Worm (Caenorhabditis elegans) whole organism, L1 larva: ENCODE data around the gene K02F6.3.
"Not testable (repeated sequence)": the region's sequence is repeated elsewhere in the genome, so short reads cannot be mapped to it uniquely, and the experiment has no call there.

Experiments
- C04F5.9 ChIP-seq: sonication (generic microtip); optimal IDR thresholded peaks from 2 replicates; lab custom pipeline; 2016; ENCODE audit warnings: missing genetic modification characterization, missing compliant biosample characterization
- C34B4.2 ChIP-seq: sonication (generic microtip); optimal IDR thresholded peaks from 2 replicates; lab custom pipeline; 2017; ENCODE audit warnings: mild to moderate bottlenecking, missing genetic modification characterization, missing compliant biosample characterization
- F16B12.6 ChIP-seq: fragments of 150-350 bp; optimal IDR thresholded peaks from 2 replicates; lab custom pipeline; 2014; ENCODE audit warnings: missing biosample characterization, missing genetic modification characterization
- Y116A8C.19 ChIP-seq: sonication (generic microtip); optimal IDR thresholded peaks from 2 replicates; lab custom pipeline; 2016; ENCODE audit warnings: missing compliant biosample characterization, missing genetic modification characterization, borderline replicate concordance
- aly-2 ChIP-seq: fragments of 150-350 bp; optimal IDR thresholded peaks from 2 replicates; lab custom pipeline; 2014; ENCODE audit warnings: missing biosample characterization, missing genetic modification characterization
- ama-1 ChIP-seq: fragments of 150-350 bp; optimal IDR thresholded peaks from 2 replicates; lab custom pipeline; 2014
- ceh-8 ChIP-seq: fragments of 200-800 bp; sonication (Bioruptor generic); optimal IDR thresholded peaks from 2 replicates; lab custom pipeline; 2018; ENCODE audit warnings: mild to moderate bottlenecking, missing genetic modification characterization, moderate library complexity, missing compliant biosample characterization
- ceh-82 ChIP-seq, 3 experiments: fragments of 150-350 bp in 1 of 3; sonication (generic microtip) in 2 of 3; optimal IDR thresholded peaks; 2 replicates each; lab custom pipeline; 2014 to 2017; ENCODE audit warnings: missing biosample characterization in 3 of 3, missing genetic modification characterization in 3 of 3
- ceh-90 ChIP-seq: sonication (generic microtip); optimal IDR thresholded peaks from 2 replicates; lab custom pipeline; 2016; ENCODE audit warnings: missing genetic modification characterization, missing compliant biosample characterization
- dpl-1 ChIP-seq, 3 experiments: fragments of 150-350 bp in 2 of 3; sonication (generic microtip) in 1 of 3; optimal IDR thresholded peaks; 2 replicates each; lab custom pipeline; 2014 to 2017; ENCODE audit warnings: missing biosample characterization in 3 of 3, missing genetic modification characterization in 3 of 3, missing genetic modification reagents in 3 of 3
- efl-1 ChIP-seq, 4 experiments: fragments of 150-350 bp; optimal IDR thresholded peaks in 3 of 4; peaks in 1 of 4; 1 replicate in 1 of 4; 2 replicates in 3 of 4; lab custom pipeline; 2014; ENCODE audit warnings: missing biosample characterization in 2 of 4, missing genetic modification characterization in 2 of 4, missing genetic modification reagents in 2 of 4
- egl-13 ChIP-seq: sonication (generic microtip); optimal IDR thresholded peaks from 2 replicates; lab custom pipeline; 2016; ENCODE audit warnings: missing genotype, missing genetic modification reagents, missing genetic modification characterization, missing compliant biosample characterization
- elt-3 ChIP-seq, 6 experiments: fragments of 150-350 bp in 1 of 6; sonication (generic microtip); optimal IDR thresholded peaks; 2 replicates each; lab custom pipeline; 2017 to 2018; ENCODE audit warnings: missing biosample characterization in 6 of 6, missing genetic modification characterization in 6 of 6, inconsistent platforms in 1 of 6
- fkh-8 ChIP-seq: sonication (generic microtip); optimal IDR thresholded peaks from 2 replicates; lab custom pipeline; 2016; ENCODE audit warnings: mild to moderate bottlenecking, missing genetic modification characterization, missing compliant biosample characterization
- grh-1 ChIP-seq: fragments of 200-800 bp; sonication (Bioruptor generic); IDR thresholded peaks from 2 replicates; pipeline ENCODE4 v1.3.6; 2022; ENCODE audit warnings: missing genetic modification reagents, missing genetic modification characterization, missing compliant biosample characterization
- hlh-17 ChIP-seq: fragments of 200-800 bp; sonication (Bioruptor generic); optimal IDR thresholded peaks from 2 replicates; lab custom pipeline; 2018; ENCODE audit warnings: missing genetic modification characterization, mild to moderate bottlenecking, missing compliant biosample characterization, moderate library complexity, borderline replicate concordance
- hpl-2 ChIP-seq: fragments of 150-350 bp; optimal IDR thresholded peaks from 2 replicates; lab custom pipeline; 2014; ENCODE audit warnings: missing biosample characterization, missing genetic modification reagents, missing genetic modification characterization
- isw-1 ChIP-seq: fragments of 200-800 bp; sonication (Bioruptor generic); IDR thresholded peaks from 2 replicates; pipeline ENCODE4 v1.3.6; 2022; ENCODE audit warnings: missing genetic modification characterization, missing compliant biosample characterization
- lin-14 ChIP-seq: fragments of 200-800 bp; sonication (Bioruptor generic); optimal IDR thresholded peaks from 2 replicates; lab custom pipeline; 2018; ENCODE audit warnings: mild to moderate bottlenecking, missing genetic modification characterization, moderate library complexity, missing compliant biosample characterization
- lin-39 ChIP-seq: fragments of 150-350 bp; optimal IDR thresholded peaks from 2 replicates; lab custom pipeline; 2014; ENCODE audit warnings: missing biosample characterization, missing genetic modification reagents, missing genetic modification characterization
- mab-9 ChIP-seq: fragments of 200-800 bp; sonication (Bioruptor generic); IDR thresholded peaks from 2 replicates; pipeline ENCODE4 v1.3.6; 2022; ENCODE audit warnings: missing genetic modification reagents, missing genetic modification characterization, missing compliant biosample characterization
- mef-2 ChIP-seq: fragments of 150-350 bp; optimal IDR thresholded peaks from 2 replicates; lab custom pipeline; 2014; ENCODE audit warnings: missing biosample characterization, missing genetic modification characterization
- nhr-11 ChIP-seq: fragments of 150-350 bp; optimal IDR thresholded peaks from 2 replicates; lab custom pipeline; 2014; ENCODE audit warnings: missing biosample characterization, missing genetic modification characterization
- nhr-12 ChIP-seq: sonication (generic microtip); optimal IDR thresholded peaks from 2 replicates; lab custom pipeline; 2017; ENCODE audit warnings: missing biosample characterization, missing genetic modification characterization
- nhr-19 ChIP-seq: fragments of 200-800 bp; sonication (Bioruptor generic); conservative IDR thresholded peaks from 2 replicates; pipeline ENCODE4 v1.3.6; 2022; ENCODE audit warnings: missing genetic modification characterization, missing compliant biosample characterization
- nhr-237 ChIP-seq: fragments of 150-350 bp; optimal IDR thresholded peaks from 2 replicates; lab custom pipeline; 2014; ENCODE audit warnings: missing biosample characterization, missing genetic modification characterization
- nhr-28 ChIP-seq: fragments of 150-350 bp; optimal IDR thresholded peaks from 2 replicates; lab custom pipeline; 2014; ENCODE audit warnings: missing biosample characterization, missing genetic modification characterization
- pax-3 ChIP-seq: fragments of 200-800 bp; sonication (Bioruptor generic); optimal IDR thresholded peaks from 2 replicates; lab custom pipeline; 2018; ENCODE audit warnings: mild to moderate bottlenecking, missing genetic modification characterization, moderate library complexity, missing compliant biosample characterization
- skn-1 ChIP-seq: fragments of 150-350 bp; optimal IDR thresholded peaks from 2 replicates; lab custom pipeline; 2014; ENCODE audit warnings: missing biosample characterization, missing genetic modification characterization
- sox-4 ChIP-seq: sonication (generic microtip); optimal IDR thresholded peaks from 2 replicates; lab custom pipeline; 2016; ENCODE audit warnings: missing genetic modification characterization, missing compliant biosample characterization
- sptf-1 ChIP-seq: fragments of 150-350 bp; optimal IDR thresholded peaks from 2 replicates; lab custom pipeline; 2014; ENCODE audit warnings: missing biosample characterization, missing genetic modification characterization
- swsn-7 ChIP-seq: sonication (generic microtip); optimal IDR thresholded peaks from 2 replicates; lab custom pipeline; 2016; ENCODE audit warnings: missing genetic modification characterization, missing compliant biosample characterization
- tlp-1 ChIP-seq: fragments of 150-350 bp; optimal IDR thresholded peaks from 2 replicates; lab custom pipeline; 2014; ENCODE audit warnings: missing biosample characterization, missing genetic modification characterization
- unc-30 ChIP-seq: sonication (generic microtip); optimal IDR thresholded peaks from 2 replicates; lab custom pipeline; 2017; ENCODE audit warnings: missing biosample characterization, missing genetic modification characterization
- unc-62 ChIP-seq: fragments of 150-350 bp; optimal IDR thresholded peaks from 2 replicates; lab custom pipeline; 2014; ENCODE audit warnings: missing biosample characterization, missing genetic modification reagents, missing genetic modification characterization
- unc-86 ChIP-seq: sonication (generic microtip); optimal IDR thresholded peaks from 2 replicates; lab custom pipeline; 2016; ENCODE audit warnings: missing genetic modification characterization, missing compliant biosample characterization
- unc-98 ChIP-seq: fragments of 200-800 bp; sonication (Bioruptor generic); IDR thresholded peaks from 2 replicates; pipeline ENCODE4 v1.3.6; 2022; ENCODE audit warnings: missing genetic modification characterization, missing compliant biosample characterization
- ztf-4 ChIP-seq: fragments of 150-350 bp; optimal IDR thresholded peaks from 2 replicates; lab custom pipeline; 2014; ENCODE audit warnings: missing biosample characterization, missing genetic modification characterization

The K02F6.3 gene

DNA sequence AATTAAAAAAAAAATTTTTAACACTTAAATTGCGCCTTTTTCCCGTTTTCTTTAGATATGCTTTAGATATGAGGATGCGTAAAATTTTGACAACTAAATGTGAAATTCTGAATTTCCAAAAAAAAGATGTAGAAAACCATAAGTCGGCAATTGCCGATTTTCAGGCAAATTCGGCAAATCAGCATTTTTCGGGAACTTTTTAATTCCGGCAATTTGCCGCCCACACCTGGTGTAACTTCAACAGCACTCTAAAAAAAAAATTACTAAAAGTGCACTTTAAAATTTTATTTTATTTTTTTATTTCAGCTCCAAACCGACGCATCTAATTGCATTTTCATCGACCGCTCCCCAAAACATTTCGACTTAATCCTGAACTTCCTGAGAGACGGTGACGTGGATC lies 15.5 kb upstream of the K02F6.3 start, which contains the start of gene K02F6.6:
Gene K02F6.6 (plus strand): TSS at position 301 of the 400 bp plus-strand sequence.
- no peak for TF ChIP-seq unc-62 (GFP tag; lab: Kevin White, UChicago)
- no peak for TF ChIP-seq tlp-1 (tag; lab: Kevin White, UChicago)
- TF ChIP-seq nhr-11: no peak
- TF ChIP-seq hpl-2 (GFP tag; lab: Kevin White, UChicago): no peak
- no peak for TF ChIP-seq Y116A8C.19 (tag; lab: Kevin White, UChicago)
- TF ChIP-seq hlh-17: no peak
- no peak for TF ChIP-seq nhr-28
- TF ChIP-seq fkh-8 (tag; lab: Kevin White, UChicago): no peak
- no peak for TF ChIP-seq ceh-82 (tag; optimal IDR thresholded peaks at IDR 0.05; lab: Kevin White, UChicago)
- no peak for TF ChIP-seq unc-86
- no peak for TF ChIP-seq egl-13 (tag; lab: Kevin White, UChicago)
- no peak for TF ChIP-seq isw-1 (GFP tag; lab: Robert Waterston, UW)
- no peak for TF ChIP-seq mab-9
- TF ChIP-seq aly-2 (tag; lab: Kevin White, UChicago): no peak
- no peak for TF ChIP-seq sox-4 (tag; lab: Kevin White, UChicago)
- TF ChIP-seq C04F5.9: no peak
- no peak for TF ChIP-seq grh-1
- TF ChIP-seq mef-2 (tag; lab: Kevin White, UChicago): no peak
- TF ChIP-seq lin-39 (tag; lab: Kevin White, UChicago): no peak

DNA sequence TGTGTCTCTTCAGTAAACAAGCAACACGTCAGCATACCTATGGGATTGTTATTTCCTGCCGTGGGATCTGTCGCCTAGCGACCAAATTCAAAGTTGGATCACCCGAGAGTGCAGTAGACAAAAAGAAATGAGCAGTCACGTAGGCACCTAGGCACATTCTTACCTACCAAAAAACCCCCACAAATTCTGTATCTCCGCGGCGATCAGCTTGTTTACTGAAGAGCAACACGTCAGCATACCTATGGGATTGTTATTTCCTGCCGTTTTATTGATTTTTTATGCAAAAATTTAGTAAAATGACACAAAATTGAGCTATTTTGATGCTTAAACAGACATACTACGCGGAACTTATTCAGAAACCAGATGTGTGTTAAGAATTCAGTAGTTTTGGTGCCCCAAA lies 11.6 kb upstream of the K02F6.3 start, which contains the start of gene K02F6.5:
Gene K02F6.5 (plus strand): TSS at position 301 of the 400 bp plus-strand sequence.
- TF ChIP-seq efl-1 (optimal IDR thresholded peaks at IDR 0.05; lab: Kevin White, UChicago); efl-1 (GFP tag; optimal IDR thresholded peaks at IDR 0.05 in 1 of 2; lab: Kevin White, UChicago); elt-3 (tag; optimal IDR thresholded peaks at IDR 0.05; lab: Kevin White, UChicago); ama-1 (lab: Kevin White, UChicago): not testable (repeated sequence)

DNA sequence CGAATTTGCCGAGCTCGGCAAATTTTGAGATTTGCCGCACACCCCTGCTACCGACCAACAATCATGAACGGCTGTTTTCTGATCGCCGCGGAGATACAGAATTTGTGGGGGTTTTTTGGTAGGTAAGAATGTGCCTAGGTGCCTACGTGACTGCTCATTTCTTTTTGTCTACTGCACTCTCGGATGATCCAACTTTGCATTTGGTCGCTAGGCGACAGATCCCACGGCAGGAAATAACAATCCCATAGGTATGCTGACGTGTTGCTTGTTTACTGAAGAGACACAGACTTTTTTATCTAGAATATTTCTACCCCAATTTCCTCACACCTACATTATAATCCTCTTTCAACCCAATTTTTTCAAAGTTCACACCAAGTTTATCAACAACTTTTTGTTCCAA lies 11.1 kb upstream of the K02F6.3 start, which contains the start of gene K02F6.8:
Gene K02F6.8 (minus strand): TSS at position 101 of the 400 bp plus-strand sequence.
- TF ChIP-seq C34B4.2, ztf-4, pax-3 (tag; lab: Kevin White, UChicago): not testable (repeated sequence)

DNA sequence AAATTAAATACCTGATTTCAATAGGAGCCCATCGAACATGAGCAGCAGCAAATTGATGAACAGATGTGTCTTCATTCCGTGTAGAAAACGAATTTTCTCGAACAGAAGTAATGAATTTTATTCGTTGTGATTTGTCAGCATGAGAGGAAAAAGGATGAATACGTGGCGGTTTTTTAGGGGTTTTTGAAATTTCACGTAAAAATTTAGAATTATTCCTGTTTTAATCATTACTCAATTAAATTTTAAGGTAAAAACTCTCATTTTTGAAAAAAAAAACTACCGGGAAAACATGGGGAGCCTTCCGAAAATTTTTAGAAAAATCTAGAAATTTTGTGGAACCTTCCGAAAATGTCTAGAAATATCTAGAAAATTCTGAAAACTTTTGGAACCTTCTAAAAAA lies 8.3 kb upstream of the K02F6.3 start, which contains the start of gene K02F6.7:
Gene K02F6.7 (minus strand): TSS at position 101 of the 400 bp plus-strand sequence.
- TF ChIP-seq C34B4.2 (tag; lab: Kevin White, UChicago): no peak
- no peak for TF ChIP-seq sptf-1 (tag; lab: Kevin White, UChicago)
- TF ChIP-seq ceh-8 (GFP tag; lab: Kevin White, UChicago): no peak
- no peak for TF ChIP-seq F16B12.6 (tag; lab: Kevin White, UChicago)
- no peak for TF ChIP-seq nhr-12 (tag; lab: Kevin White, UChicago)
- no peak for TF ChIP-seq fkh-8 (tag; lab: Kevin White, UChicago)
- no peak for TF ChIP-seq ceh-90 (tag; lab: Kevin White, UChicago)
- TF ChIP-seq dpl-1 (GFP tag; optimal IDR thresholded peaks at IDR 0.05; lab: Kevin White, UChicago): no peak
- TF ChIP-seq unc-30 (tag; lab: Kevin White, UChicago): no peak
- TF ChIP-seq nhr-11: no peak
- no peak for TF ChIP-seq swsn-7
- no peak for TF ChIP-seq nhr-237
- no peak for TF ChIP-seq skn-1 (tag; lab: Kevin White, UChicago)
- TF ChIP-seq hlh-17: no peak
- TF ChIP-seq efl-1 (optimal IDR thresholded peaks at IDR 0.05; lab: Kevin White, UChicago): no peak
- TF ChIP-seq efl-1 (GFP tag; optimal IDR thresholded peaks at IDR 0.05 in 1 of 2; lab: Kevin White, UChicago): no peak
- TF ChIP-seq unc-98 (GFP tag; lab: Robert Waterston, UW): no peak
- TF ChIP-seq lin-14 (GFP tag; lab: Kevin White, UChicago): no peak
- no peak for TF ChIP-seq nhr-19 (GFP tag; lab: Robert Waterston, UW)
- TF ChIP-seq unc-62 (GFP tag; lab: Kevin White, UChicago): no peak
- TF ChIP-seq, all 84 proteins: peak for 0
